Worm (Caenorhabditis elegans) whole organism, L2 larva: ENCODE measurements around the gene dod-24.
A peak's percentile ranks its signal among the peaks of the same experiment; 100 is the strongest.

Experiments
- C34F6.9 ChIP-seq: fragments of 150-350 bp; optimal IDR thresholded peaks from 2 replicates; lab custom pipeline; 2014; ENCODE audit warnings: missing biosample characterization, missing genetic modification characterization
- F13H6.1 ChIP-seq: sonication (generic microtip); optimal IDR thresholded peaks from 2 replicates; lab custom pipeline; 2016; ENCODE audit warnings: missing genetic modification characterization, missing compliant biosample characterization
- R02D3.7 ChIP-seq: fragments of 150-350 bp; optimal IDR thresholded peaks from 2 replicates; lab custom pipeline; 2014; ENCODE audit warnings: missing biosample characterization, missing genetic modification characterization
- Y55F3AM.14 ChIP-seq: fragments of 200-800 bp; sonication (Bioruptor generic); optimal IDR thresholded peaks from 2 replicates; lab custom pipeline; 2018; ENCODE audit warnings: mild to moderate bottlenecking, missing genetic modification characterization, missing compliant biosample characterization
- ZK546.5 ChIP-seq: sonication (generic microtip); optimal IDR thresholded peaks from 2 replicates; lab custom pipeline; 2017; ENCODE audit warnings: missing biosample characterization, missing genetic modification characterization
- alr-1 ChIP-seq: fragments of 150-350 bp; optimal IDR thresholded peaks from 2 replicates; lab custom pipeline; 2014; ENCODE audit warnings: missing biosample characterization, missing genetic modification characterization
- aly-2 ChIP-seq: fragments of 150-350 bp; optimal IDR thresholded peaks from 2 replicates; lab custom pipeline; 2014; ENCODE audit warnings: missing biosample characterization, missing genetic modification characterization
- ama-1 ChIP-seq: fragments of 150-350 bp; optimal IDR thresholded peaks from 2 replicates; lab custom pipeline; 2018; ENCODE audit warnings: inconsistent platforms
- blmp-1 ChIP-seq: sonication (generic microtip); optimal IDR thresholded peaks from 2 replicates; lab custom pipeline; 2017; ENCODE audit warnings: missing genetic modification characterization, mild to moderate bottlenecking, missing compliant biosample characterization, antibody characterized with exemption, moderate library complexity; ENCODE audit not compliant: insufficient read depth
- ceh-16 ChIP-seq: fragments of 150-350 bp; optimal IDR thresholded peaks from 2 replicates; lab custom pipeline; 2014; ENCODE audit warnings: missing biosample characterization, missing genetic modification characterization
- crh-2 ChIP-seq: sonication (generic microtip); optimal IDR thresholded peaks from 2 replicates; lab custom pipeline; 2017; ENCODE audit warnings: missing biosample characterization, missing genetic modification characterization
- dmd-4 ChIP-seq: sonication (generic microtip); optimal IDR thresholded peaks from 2 replicates; lab custom pipeline; 2017; ENCODE audit warnings: missing biosample characterization, missing genetic modification characterization
- elt-1 ChIP-seq: fragments of 150-350 bp; optimal IDR thresholded peaks from 2 replicates; lab custom pipeline; 2014; ENCODE audit warnings: missing biosample characterization, missing genetic modification characterization
- elt-3 ChIP-seq: sonication (generic microtip); optimal IDR thresholded peaks from 2 replicates; lab custom pipeline; 2017; ENCODE audit warnings: missing biosample characterization, missing genetic modification characterization
- fos-1 ChIP-seq: fragments of 150-350 bp; optimal IDR thresholded peaks from 2 replicates; lab custom pipeline; 2014; ENCODE audit warnings: missing biosample characterization, missing genetic modification characterization
- gmeb-1 ChIP-seq: fragments of 150-350 bp; optimal IDR thresholded peaks from 2 replicates; lab custom pipeline; 2014; ENCODE audit warnings: missing biosample characterization, missing genetic modification characterization
- lin-11 ChIP-seq: fragments of 150-350 bp; sonication (generic microtip); optimal IDR thresholded peaks from 2 replicates; lab custom pipeline; 2014; ENCODE audit warnings: missing biosample characterization, missing genetic modification characterization, inconsistent platforms, mixed read lengths
- lsy-2 ChIP-seq, 2 experiments: fragments of 150-350 bp in 1 of 2; sonication (generic microtip) in 1 of 2; optimal IDR thresholded peaks; 2 replicates each; lab custom pipeline; 2014 to 2017; ENCODE audit warnings: missing biosample characterization in 2 of 2, missing genetic modification characterization in 2 of 2
- mab-5 ChIP-seq: fragments of 150-350 bp; optimal IDR thresholded peaks from 2 replicates; lab custom pipeline; 2014; ENCODE audit warnings: missing biosample characterization, missing genetic modification characterization
- nhr-12 ChIP-seq: fragments of 150-350 bp; optimal IDR thresholded peaks from 2 replicates; lab custom pipeline; 2014; ENCODE audit warnings: missing biosample characterization, missing genetic modification characterization
- nhr-237 ChIP-seq: fragments of 150-350 bp; optimal IDR thresholded peaks from 2 replicates; lab custom pipeline; 2014; ENCODE audit warnings: missing biosample characterization, missing genetic modification characterization
- nhr-25 ChIP-seq: fragments of 150-350 bp; sonication (generic microtip); optimal IDR thresholded peaks from 3 replicates; lab custom pipeline; 2014; ENCODE audit warnings: missing biosample characterization, missing genetic modification characterization
- peb-1 ChIP-seq: fragments of 150-350 bp; optimal IDR thresholded peaks from 2 replicates; lab custom pipeline; 2014; ENCODE audit warnings: missing biosample characterization, missing genetic modification characterization
- sma-9 ChIP-seq, 2 experiments: fragments of 150-350 bp in 1 of 2; sonication (generic microtip) in 1 of 2; optimal IDR thresholded peaks; 2 replicates each; lab custom pipeline; 2014 to 2016; ENCODE audit warnings: missing genetic modification characterization in 2 of 2, mild to moderate bottlenecking in 1 of 2, missing biosample characterization in 1 of 2, missing compliant biosample characterization in 1 of 2, missing genetic modification reagents in 1 of 2, moderate library complexity in 1 of 2
- snpc-4 ChIP-seq: fragments of 150-350 bp; optimal IDR thresholded peaks from 2 replicates; lab custom pipeline; 2014; ENCODE audit warnings: missing biosample characterization, missing genetic modification characterization
- unc-55 ChIP-seq: fragments of 150-350 bp; sonication (generic microtip); optimal IDR thresholded peaks from 3 replicates; lab custom pipeline; 2014; ENCODE audit warnings: missing biosample characterization, missing genetic modification reagents, missing genetic modification characterization
- unc-62 ChIP-seq: fragments of 150-350 bp; optimal IDR thresholded peaks from 2 replicates; lab custom pipeline; 2014; ENCODE audit warnings: missing biosample characterization, missing genetic modification reagents, missing genetic modification characterization
- zag-1 ChIP-seq: fragments of 150-350 bp; optimal IDR thresholded peaks from 2 replicates; lab custom pipeline; 2014; ENCODE audit warnings: missing biosample characterization, missing genetic modification characterization
- ztf-1 ChIP-seq: fragments of 200-800 bp; sonication (Bioruptor generic); conservative IDR thresholded peaks from 2 replicates; pipeline ENCODE4 v1.3.6; 2022; ENCODE audit warnings: missing genetic modification characterization, missing compliant biosample characterization
- ztf-11 ChIP-seq: sonication (generic microtip); optimal IDR thresholded peaks from 2 replicates; lab custom pipeline; 2017; ENCODE audit warnings: missing biosample characterization, missing genetic modification characterization

dod-24 gene

DNA sequence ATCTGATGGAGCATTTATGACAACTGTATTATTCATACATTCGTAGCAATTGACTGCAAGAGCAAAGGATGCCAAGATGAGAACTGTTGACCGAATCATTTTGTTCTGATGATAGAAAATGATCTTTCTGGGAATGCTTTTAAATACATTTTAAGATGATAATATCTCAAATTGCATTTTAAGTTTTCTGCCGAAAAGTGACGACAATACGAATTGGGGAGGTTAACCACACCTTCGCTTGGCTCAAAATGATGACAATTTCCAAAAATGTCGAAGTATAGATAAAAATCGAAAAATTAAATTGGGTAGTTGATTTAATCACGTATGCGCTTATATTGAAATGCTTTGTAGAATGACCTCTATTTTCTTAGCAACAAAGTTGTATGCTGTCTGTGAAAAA is at the start of gene dod-24:
Gene dod-24, minus strand, starts transcription at position 101 of the 400 bp plus-strand sequence.
- no peak for TF ChIP-seq ZK546.5 (tag; lab: Kevin White, UChicago)
- no peak for TF ChIP-seq blmp-1
- TF ChIP-seq C34F6.9 (tag; lab: Kevin White, UChicago), result no peak
- no peak for TF ChIP-seq ztf-1 (GFP tag; lab: Robert Waterston, UW)
- no peak for TF ChIP-seq lin-11 (tag; lab: Kevin White, UChicago)
- no peak for TF ChIP-seq elt-3 (tag; lab: Kevin White, UChicago)
- TF ChIP-seq zag-1 (tag; lab: Kevin White, UChicago), result no peak
- TF ChIP-seq ztf-11 (tag; lab: Kevin White, UChicago), result no peak
- TF ChIP-seq gmeb-1, result no peak
- no peak for TF ChIP-seq lsy-2 (tag; optimal IDR thresholded peaks at IDR 0.05; lab: Kevin White, UChicago)
- TF ChIP-seq Y55F3AM.14 (GFP tag; lab: Kevin White, UChicago), result no peak
- TF ChIP-seq mab-5 (tag; lab: Kevin White, UChicago), result no peak
- no peak for TF ChIP-seq peb-1 (tag; lab: Kevin White, UChicago)
- no peak for TF ChIP-seq nhr-237
- no peak for TF ChIP-seq nhr-25 (tag; lab: Kevin White, UChicago)

DNA sequence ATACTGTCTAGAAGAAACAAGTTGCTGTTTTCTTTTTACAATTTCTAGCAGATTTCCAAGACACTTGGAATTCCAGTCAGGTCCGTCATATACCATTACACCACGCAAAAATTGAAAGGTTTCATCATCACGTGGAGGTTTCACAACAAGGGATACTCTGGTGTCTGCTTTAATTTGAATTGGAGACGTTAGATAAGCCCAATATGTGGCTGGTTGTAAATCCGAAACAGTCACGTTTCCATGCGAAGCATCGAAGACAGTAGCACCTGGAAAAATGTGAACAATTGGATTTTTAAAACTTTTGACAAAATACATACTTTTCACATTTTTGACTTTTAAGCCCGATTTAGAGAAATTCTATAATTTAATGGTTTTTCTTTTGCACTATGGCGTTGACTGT is 49.5 kb upstream of the dod-24 start:
- no peak for TF ChIP-seq lsy-2 (tag; optimal IDR thresholded peaks at IDR 0.05; lab: Kevin White, UChicago)
- no peak for TF ChIP-seq ZK546.5 (tag; lab: Kevin White, UChicago)

DNA sequence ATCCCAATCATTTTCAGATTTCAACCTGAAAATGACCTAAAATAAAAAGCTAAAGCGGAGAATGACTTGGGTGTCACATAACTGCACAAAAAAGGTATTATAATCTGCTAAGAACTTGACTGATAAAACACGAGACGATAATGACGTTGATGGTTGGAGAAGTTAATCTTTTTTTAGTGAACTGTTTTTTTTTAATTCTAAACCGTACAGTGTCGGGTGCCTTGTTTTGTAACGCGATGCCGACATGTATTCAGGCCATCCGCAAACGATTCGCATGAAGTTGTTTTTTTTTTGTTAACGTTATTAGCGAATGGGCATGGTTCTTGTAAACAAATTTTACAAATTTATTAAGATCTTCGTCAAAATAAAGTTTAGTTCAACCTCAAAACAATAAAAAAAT is 48.2 kb upstream of the dod-24 start, which contains the start of gene K10D11.6:
Gene K10D11.6, minus strand, starts transcription at position 101 of the 400 bp plus-strand sequence.
- no peak for TF ChIP-seq nhr-25 (tag; lab: Kevin White, UChicago)
- no peak for TF ChIP-seq elt-1 (tag; lab: Kevin White, UChicago)
- TF ChIP-seq fos-1 (tag; lab: Kevin White, UChicago), result peak; percentile 7
- no peak for TF ChIP-seq mab-5 (tag; lab: Kevin White, UChicago)

DNA sequence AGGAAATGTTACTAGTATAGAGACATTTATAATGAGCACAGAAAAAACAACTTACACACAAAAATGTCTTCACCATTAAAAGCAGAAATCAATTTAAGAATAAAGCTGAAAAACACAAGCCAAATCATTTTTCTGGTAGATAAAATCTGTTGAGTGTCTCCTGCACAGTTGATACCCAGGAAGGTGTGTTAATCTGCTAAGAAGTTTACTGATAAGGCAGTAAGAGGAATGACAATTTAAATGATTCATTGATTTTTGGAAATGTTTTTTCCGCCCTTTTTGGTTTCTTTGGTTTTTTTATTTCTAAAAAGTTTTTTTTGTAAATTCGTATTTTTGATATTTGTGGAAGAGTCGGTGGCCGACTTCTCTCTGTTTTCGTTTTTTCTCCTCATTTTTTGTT is 44.8 kb upstream of the dod-24 start, which contains the start of gene K10D11.3:
Gene K10D11.3, minus strand, starts transcription at position 174 of the 400 bp plus-strand sequence.
- TF ChIP-seq fos-1 (tag; lab: Kevin White, UChicago) (peak; percentile 64), unc-55 (no peak)

DNA sequence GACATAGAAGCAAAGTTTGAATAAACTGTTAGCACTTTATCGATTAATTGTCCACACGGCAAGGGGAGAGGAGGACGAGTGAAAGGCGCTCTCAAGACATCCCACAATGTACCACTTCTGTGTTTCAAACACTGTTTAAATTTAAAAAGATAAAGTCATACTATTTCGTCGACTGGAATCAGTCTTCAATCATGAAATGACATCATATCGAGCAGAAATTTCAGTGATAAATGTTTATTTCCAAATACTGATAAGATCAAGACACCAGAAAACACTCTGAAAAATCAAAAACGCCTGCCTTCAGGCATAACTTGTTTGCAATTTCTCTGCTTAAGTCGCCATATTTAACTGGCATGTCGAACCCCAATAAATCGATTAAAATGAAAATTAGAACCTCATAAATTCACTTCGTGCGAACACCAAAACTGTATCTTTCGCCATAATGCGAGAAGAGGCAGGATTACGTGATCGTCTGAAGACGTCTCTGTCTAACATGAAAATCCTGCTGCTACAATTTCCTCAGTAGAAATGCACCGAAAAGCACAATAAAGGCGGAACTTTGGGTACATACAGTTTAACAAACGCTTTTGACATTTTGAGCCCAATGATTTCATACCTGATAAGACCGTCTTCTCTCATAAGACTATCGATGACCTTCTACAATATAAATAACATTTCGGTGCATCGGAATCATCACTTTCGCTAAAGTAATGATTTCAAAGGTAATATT is 37.3 kb upstream of the dod-24 start, which contains the start of gene K10D11.2:
Gene K10D11.2, plus strand, starts transcription at position 680 of the 730 bp plus-strand sequence.
- TF ChIP-seq R02D3.7 (tag; lab: Kevin White, UChicago) (no peak), lin-11 (tag; lab: Kevin White, UChicago) (no peak), F13H6.1 (tag; lab: Kevin White, UChicago) (no peak), peb-1 (tag; lab: Kevin White, UChicago) (no peak), ztf-1 (GFP tag; lab: Robert Waterston, UW) (no peak), alr-1 (no peak), fos-1 (tag; lab: Kevin White, UChicago) (peak; percentile 46), sma-9 (GFP tag; optimal IDR thresholded peaks at IDR 0.05; lab: Kevin White, UChicago) (peak; percentile 34), sma-9 (tag; optimal IDR thresholded peaks at IDR 0.05; lab: Kevin White, UChicago) (no peak), ceh-16 (tag; lab: Kevin White, UChicago) (no peak), nhr-12 (no peak), aly-2 (tag; lab: Kevin White, UChicago) (no peak), nhr-25 (tag; lab: Kevin White, UChicago) (no peak), dmd-4 (tag; lab: Kevin White, UChicago) (no peak), elt-1 (tag; lab: Kevin White, UChicago) (no peak), ZK546.5 (tag; lab: Kevin White, UChicago) (no peak), ama-1 (lab: Kevin White, UChicago) (no peak), mab-5 (tag; lab: Kevin White, UChicago) (no peak)
- TF ChIP-seq, all 48 proteins: peak for 2

DNA sequence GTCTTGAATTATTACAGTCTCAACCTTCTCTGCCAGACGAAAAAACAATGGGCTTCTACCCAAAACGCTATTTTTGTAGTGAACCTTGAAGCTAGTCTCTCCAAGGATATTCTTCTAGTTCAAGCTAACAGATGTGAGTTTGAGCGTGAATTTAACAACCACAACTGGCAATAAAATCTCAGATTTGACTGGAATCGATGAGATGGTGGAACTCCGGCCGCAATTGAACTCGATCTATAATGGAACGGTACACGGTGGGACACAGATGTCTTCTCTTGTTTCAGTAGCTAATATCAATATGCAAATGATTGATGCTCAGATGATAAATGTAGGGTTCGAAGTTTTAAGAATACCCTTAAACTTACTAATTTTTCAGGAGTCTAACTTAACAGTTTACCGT is 36.5 kb upstream of the dod-24 start:
- no peak for TF ChIP-seq ztf-11 (tag; lab: Kevin White, UChicago)
- TF ChIP-seq crh-2, result no peak
- TF ChIP-seq unc-62, result no peak
- no peak for TF ChIP-seq snpc-4 (tag; lab: Kevin White, UChicago)
- no peak for TF ChIP-seq ztf-1 (GFP tag; lab: Robert Waterston, UW)
